Fruit fly (Drosophila melanogaster): Measurements from ENCODE around the gene CG6813.

The CG6813 gene

DNA sequence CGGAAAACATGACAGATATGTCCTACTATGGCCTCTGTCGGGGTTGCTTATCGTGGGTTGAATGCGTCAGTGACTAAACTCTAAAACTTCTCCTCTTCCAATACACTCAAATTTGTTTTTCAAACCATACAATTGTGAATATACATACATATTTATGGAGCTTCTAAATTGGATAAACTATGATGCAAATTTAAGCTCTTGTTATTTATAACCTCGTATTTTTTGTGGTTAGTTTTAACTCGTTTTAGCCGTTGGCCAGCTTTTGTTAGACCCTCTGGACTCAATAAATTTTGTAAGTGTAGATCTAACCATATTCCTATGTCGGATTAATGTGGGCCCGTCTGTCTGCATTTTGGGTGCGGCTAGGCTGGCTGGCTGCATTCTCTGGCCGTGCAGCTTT, 9.1 kb downstream of the CG6813 start (continued):
- TF ChIP-seq CG15269 (tag; optimal IDR thresholded peaks at IDR 0.05), result no peak
- peak; percentile 51; the same call in 1 of the 2 replicates for TF ChIP-seq vvl (GFP tag; IDR thresholded peaks at IDR 0.05)
- peak; percentile 36 for TF ChIP-seq dmrt99B (tag; optimal IDR thresholded peaks at IDR 0.05)
- TF ChIP-seq Mrtf (GFP tag; IDR thresholded peaks at IDR 0.05), result no peak
- no peak for TF ChIP-seq grn (GFP tag; optimal IDR thresholded peaks at IDR 0.05)
- no peak for TF ChIP-seq org-1 (GFP tag; optimal IDR thresholded peaks at IDR 0.05)
- TF ChIP-seq br (optimal IDR thresholded peaks at IDR 0.05), result no peak
- TF ChIP-seq sim (GFP tag; IDR thresholded peaks at IDR 0.05), result no peak
- no peak for TF ChIP-seq CG33213 (GFP tag; optimal IDR thresholded peaks at IDR 0.05)
- TF ChIP-seq shn (GFP tag; optimal IDR thresholded peaks at IDR 0.05), result no peak
- no peak for TF ChIP-seq CG13624 (GFP tag; optimal IDR thresholded peaks at IDR 0.05)
- no peak for TF ChIP-seq CG8359 (GFP tag; optimal IDR thresholded peaks at IDR 0.05; ENCODE audit: borderline replicate concordance)
- TF ChIP-seq CG7987 (GFP tag; optimal IDR thresholded peaks at IDR 0.05), result no peak
- TF ChIP-seq B-H1 (GFP tag; IDR thresholded peaks at IDR 0.05), result no peak
- TF ChIP-seq CG10959 (GFP tag; IDR thresholded peaks at IDR 0.05), result no peak
- TF ChIP-seq CHES-1-like (GFP tag; optimal IDR thresholded peaks at IDR 0.05), result no peak
- no peak for TF ChIP-seq CG10565 (GFP tag; optimal IDR thresholded peaks at IDR 0.05)
- TF ChIP-seq CkIIα-i1 (GFP tag; IDR thresholded peaks at IDR 0.05), result no peak
- TF ChIP-seq stwl (tag; optimal IDR thresholded peaks at IDR 0.05), result peak; percentile 3
- TF ChIP-seq zfh1 (GFP tag; IDR thresholded peaks at IDR 0.05), result peak; percentile 60; the same call in 1 of the 3 replicates
- TF ChIP-seq Blimp-1 (GFP tag; optimal IDR thresholded peaks at IDR 0.05), result peak; percentile 72
- TF ChIP-seq CG33557 (GFP tag; optimal IDR thresholded peaks at IDR 0.05), result peak; percentile 54
- TF ChIP-seq CG8089 (GFP tag; optimal IDR thresholded peaks at IDR 0.05), result peak; percentile 5
- no peak for TF ChIP-seq Dip2 (GFP tag; IDR thresholded peaks at IDR 0.05)
- TF ChIP-seq CG17612 (GFP tag; IDR thresholded peaks at IDR 0.05), result no peak
- no peak for TF ChIP-seq HHEX (GFP tag; optimal IDR thresholded peaks at IDR 0.05)
- no peak for TF ChIP-seq z (GFP tag; IDR thresholded peaks at IDR 0.05)
- TF ChIP-seq CG10321 (GFP tag; IDR thresholded peaks at IDR 0.05), result no peak
- TF ChIP-seq CG6272 (GFP tag; IDR thresholded peaks at IDR 0.05), result no peak
- TF ChIP-seq Hr51 (GFP tag; optimal IDR thresholded peaks at IDR 0.05), result no peak
- TF ChIP-seq Lim3 (GFP tag; IDR thresholded peaks at IDR 0.05), result no peak
- TF ChIP-seq Hey (tag; optimal IDR thresholded peaks at IDR 0.05), result no peak
- no peak for TF ChIP-seq sisA (GFP tag; IDR thresholded peaks at IDR 0.05)
- TF ChIP-seq CG9437 (GFP tag; optimal IDR thresholded peaks at IDR 0.05), result peak; percentile 25
- TF ChIP-seq tgo (GFP tag; IDR thresholded peaks at IDR 0.05), result no peak
- TF ChIP-seq ac (GFP tag; optimal IDR thresholded peaks at IDR 0.05), result no peak
- TF ChIP-seq CG7556 (GFP tag; optimal IDR thresholded peaks at IDR 0.05), result peak; percentile 49
- TF ChIP-seq Ada2b (GFP tag; IDR thresholded peaks at IDR 0.05), result no peak
- no peak for TF ChIP-seq CG7786 (GFP tag; optimal IDR thresholded peaks at IDR 0.05)
- TF ChIP-seq Fer2 (tag; optimal IDR thresholded peaks at IDR 0.05), result no peak
- TF ChIP-seq nom (GFP tag; optimal IDR thresholded peaks at IDR 0.05), result no peak
- TF ChIP-seq cg (GFP tag; optimal IDR thresholded peaks at IDR 0.05), result no peak
- peak; percentile 9 for TF ChIP-seq tap (tag; optimal IDR thresholded peaks at IDR 0.05)
- TF ChIP-seq CG2875 (GFP tag; optimal IDR thresholded peaks at IDR 0.05), result peak; percentile 52
- TF ChIP-seq CG17385 (GFP tag; optimal IDR thresholded peaks at IDR 0.05), result no peak
- no peak for TF ChIP-seq Sox100B (GFP tag; optimal IDR thresholded peaks at IDR 0.05)
- TF ChIP-seq kni (GFP tag; optimal IDR thresholded peaks at IDR 0.05), result no peak
- TF ChIP-seq CG3995 (GFP tag; optimal IDR thresholded peaks at IDR 0.05), result no peak
- peak; percentile 10 for TF ChIP-seq jumu (GFP tag; optimal IDR thresholded peaks at IDR 0.05)
- no peak for TF ChIP-seq MTF-1 (GFP tag; optimal IDR thresholded peaks at IDR 0.05; ENCODE audit: borderline replicate concordance)
- TF ChIP-seq CG8944 (GFP tag; optimal IDR thresholded peaks at IDR 0.05), result no peak
- no peak for TF ChIP-seq wek (GFP tag; optimal IDR thresholded peaks at IDR 0.05)
- TF ChIP-seq h (optimal IDR thresholded peaks at IDR 0.05), result no peak

Measured in whole organism, embryonic.